Fruit fly (Drosophila melanogaster): ENCODE measurements around the gene Efr.

Efr gene

dm6 chrX:6264456-6264855, 44.7 kb downstream of the Efr start:
- no peak for TF ChIP-seq psq (optimal IDR thresholded peaks at IDR 0.05)
- no peak for TF ChIP-seq Sin3A (optimal IDR thresholded peaks at IDR 0.05)
- no peak for TF ChIP-seq insv (optimal IDR thresholded peaks at IDR 0.05)
- no peak for TF ChIP-seq h (optimal IDR thresholded peaks at IDR 0.05)
- TF ChIP-seq Myc (optimal IDR thresholded peaks at IDR 0.05) = no peak
- no peak for TF ChIP-seq ttk (optimal IDR thresholded peaks at IDR 0.05)

dm6 chrX:6265456-6265877, 45.7 kb downstream of the Efr start:
- no peak for TF ChIP-seq h (optimal IDR thresholded peaks at IDR 0.05)
- no peak for TF ChIP-seq Myc (optimal IDR thresholded peaks at IDR 0.05)
- no peak for TF ChIP-seq Sin3A (optimal IDR thresholded peaks at IDR 0.05)
- no peak for TF ChIP-seq insv (optimal IDR thresholded peaks at IDR 0.05)
- TF ChIP-seq psq (optimal IDR thresholded peaks at IDR 0.05) = no peak
- TF ChIP-seq ttk (optimal IDR thresholded peaks at IDR 0.05) = no peak

dm6 chrX:6266092-6266491, 46.3 kb downstream of the Efr start:
- peak; percentile 51 for TF ChIP-seq ttk (optimal IDR thresholded peaks at IDR 0.05)
- TF ChIP-seq psq (optimal IDR thresholded peaks at IDR 0.05) = no peak

- TF ChIP-seq Myc (optimal IDR thresholded peaks at IDR 0.05) (no peak), insv (optimal IDR thresholded peaks at IDR 0.05) (no peak), h (optimal IDR thresholded peaks at IDR 0.05) (no peak), ttk (optimal IDR thresholded peaks at IDR 0.05) (no peak), psq (optimal IDR thresholded peaks at IDR 0.05) (no peak), Sin3A (optimal IDR thresholded peaks at IDR 0.05) (no peak)
Observed at dm6 chrX:6267187-6267711, 47.5 kb downstream of the Efr start, which contains the start of gene schlank. TSS of gene schlank (minus strand) at chrX:6267228.

dm6 chrX:6267745-6268582, 48.2 kb downstream of the Efr start, which contains the start of gene Spt6:
TSS of gene Spt6 (plus strand) at chrX:6267797.
- TF ChIP-seq insv (optimal IDR thresholded peaks at IDR 0.05) = no peak
- TF ChIP-seq Myc (optimal IDR thresholded peaks at IDR 0.05) = no peak
- no peak for TF ChIP-seq h (optimal IDR thresholded peaks at IDR 0.05)
- no peak for TF ChIP-seq psq (optimal IDR thresholded peaks at IDR 0.05)
- TF ChIP-seq ttk (optimal IDR thresholded peaks at IDR 0.05) = no peak
- TF ChIP-seq Sin3A (optimal IDR thresholded peaks at IDR 0.05) = no peak

All from Kc167 (cell line).